Worm (Caenorhabditis elegans) whole organism, late embryonic: Measurements from ENCODE around the gene rps-25.

Experiments
- eyg-1 ChIP-seq: sonication (generic microtip); optimal IDR thresholded peaks from 2 replicates; lab custom pipeline; 2016; ENCODE audit warnings: missing genotype, missing genetic modification characterization, missing compliant biosample characterization
- fkh-6 ChIP-seq: sonication (generic microtip); optimal IDR thresholded peaks from 2 replicates; lab custom pipeline; 2016; ENCODE audit warnings: missing genetic modification characterization, missing compliant biosample characterization
- hlh-30 ChIP-seq: sonication (generic microtip); optimal IDR thresholded peaks from 2 replicates; lab custom pipeline; 2017; ENCODE audit warnings: antibody characterized with exemption, missing genetic modification characterization, missing compliant biosample characterization; ENCODE audit not compliant: insufficient read depth
- hlh-8 ChIP-seq: sonication (generic microtip); optimal IDR thresholded peaks from 2 replicates; lab custom pipeline; 2016; ENCODE audit warnings: missing genotype, missing genetic modification characterization, missing compliant biosample characterization
- lim-6 ChIP-seq: sonication (generic microtip); optimal IDR thresholded peaks from 2 replicates; lab custom pipeline; 2016; ENCODE audit warnings: missing genetic modification characterization, missing compliant biosample characterization
- nhr-11 ChIP-seq: fragments of 150-350 bp; optimal IDR thresholded peaks from 2 replicates; lab custom pipeline; 2014; ENCODE audit warnings: missing biosample characterization, missing genetic modification characterization
- rnt-1 ChIP-seq: sonication (generic microtip); optimal IDR thresholded peaks from 2 replicates; lab custom pipeline; 2016; ENCODE audit warnings: missing genetic modification characterization, missing compliant biosample characterization

- TF ChIP-seq hlh-8 (tag; lab: Kevin White, UChicago) (no peak), lim-6 (no peak), hlh-30 (tag; lab: Kevin White, UChicago) (no peak), rnt-1 (tag; lab: Kevin White, UChicago) (no peak), eyg-1 (tag; lab: Kevin White, UChicago) (no peak), fkh-6 (tag; lab: Kevin White, UChicago) (no peak), nhr-11 (no peak)
These were observed 30.4 kb downstream of the rps-25 start, which contains the start of gene dhhc-13 for ce11 chrIV:5917026-5917425.
